Worm (Caenorhabditis elegans): Measurements from ENCODE around the gene W07G4.7.

DNA sequence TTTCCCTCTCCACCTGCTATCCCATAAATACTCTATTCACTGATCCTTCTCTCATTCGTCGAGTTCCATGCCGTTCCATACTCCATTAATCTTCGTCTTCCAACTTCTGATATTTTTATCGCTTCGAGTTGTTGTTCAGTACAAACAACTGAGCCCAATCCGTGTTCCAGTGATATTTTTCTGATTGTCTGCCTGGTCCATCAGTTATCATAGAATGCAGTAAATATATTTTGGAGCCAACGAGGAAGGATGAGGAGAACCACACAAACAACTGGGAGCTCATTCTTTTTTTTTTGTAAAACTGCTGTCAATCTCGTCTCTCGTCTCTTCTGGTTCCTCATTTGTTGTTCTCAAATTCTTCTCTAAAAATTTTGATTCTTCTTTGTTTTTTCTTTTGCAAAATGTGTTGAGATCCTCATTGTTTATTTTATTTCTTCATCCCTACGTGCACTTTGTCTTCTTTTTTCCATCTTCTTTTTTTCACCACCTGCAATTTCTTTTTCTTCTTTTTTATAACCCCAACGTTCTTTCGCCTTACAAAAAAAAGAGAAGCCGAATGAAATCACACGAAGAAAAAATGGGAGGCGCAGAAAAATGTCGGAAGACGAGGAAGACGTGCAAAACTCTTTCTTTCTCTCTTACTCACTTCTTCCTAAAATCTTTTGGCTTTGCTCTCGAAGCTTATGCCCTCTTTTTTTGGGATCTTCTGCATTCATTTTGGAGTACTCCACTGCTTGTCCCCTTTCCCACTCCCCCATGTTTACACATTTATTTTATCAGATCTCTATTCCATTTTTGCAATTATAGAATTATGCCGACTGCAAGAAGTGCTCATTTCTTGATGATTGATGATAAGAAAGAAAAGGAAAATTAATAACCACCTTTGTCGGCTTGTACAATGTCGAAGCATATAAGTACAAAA, 49.5 kb upstream of the W07G4.7 start:
- TF ChIP-seq blmp-1 (tag; optimal IDR thresholded peaks at IDR 0.05; ENCODE audit: insufficient read depth) (no peak), lin-13 (GFP tag; optimal IDR thresholded peaks at IDR 0.05) (no peak), mab-5 (tag; optimal IDR thresholded peaks at IDR 0.05) (no peak), nhr-237 (tag; optimal IDR thresholded peaks at IDR 0.05) (no peak), lin-11 (tag; optimal IDR thresholded peaks at IDR 0.05) (no peak), aly-2 (tag; optimal IDR thresholded peaks at IDR 0.05) (no peak), unc-62 (GFP tag; optimal IDR thresholded peaks at IDR 0.05) (no peak), egl-27 (tag; optimal IDR thresholded peaks at IDR 0.05) (no peak), zag-1 (tag; optimal IDR thresholded peaks at IDR 0.05) (no peak)

Measured in whole organism, L2 larva.